Worm (Caenorhabditis elegans) whole organism, L4/young adult: ENCODE measurements around the gene F44D12.19.

Experiments used
- W03F9.2 ChIP-seq: fragments of 150-350 bp; optimal IDR thresholded peaks from 2 replicates; lab custom pipeline; 2014; ENCODE audit warnings: missing biosample characterization, missing genetic modification characterization
- dao-5 ChIP-seq: sonication (generic microtip); optimal IDR thresholded peaks from 2 replicates; lab custom pipeline; 2016; ENCODE audit warnings: missing genotype, missing genetic modification characterization, moderate library complexity, missing compliant biosample characterization

- no peak for TF ChIP-seq W03F9.2 (tag; lab: Kevin White, UChicago)
- TF ChIP-seq dao-5: no peak
Observed at ce11 chrIV:9974392-9974791, 47.0 kb upstream of the F44D12.19 start, which contains the start of gene C47E12.9.
